Worm (Caenorhabditis elegans): ENCODE data around the gene M79.2.

ce11 chrX:10623119-10623518 is 5.5 kb downstream of the M79.2 start:
- TF ChIP-seq nhr-11 (tag; optimal IDR thresholded peaks at IDR 0.05) (no peak), unc-62 (GFP tag; optimal IDR thresholded peaks at IDR 0.05) (no peak), nhr-25 (tag; optimal IDR thresholded peaks at IDR 0.05) (no peak), snpc-4 (tag; optimal IDR thresholded peaks at IDR 0.05) (no peak), lin-13 (GFP tag; optimal IDR thresholded peaks at IDR 0.05) (no peak), zag-1 (tag; optimal IDR thresholded peaks at IDR 0.05) (no peak)
